Fruit fly (Drosophila melanogaster): ENCODE results near the gene CG10959.

CG10959 gene

DNA sequence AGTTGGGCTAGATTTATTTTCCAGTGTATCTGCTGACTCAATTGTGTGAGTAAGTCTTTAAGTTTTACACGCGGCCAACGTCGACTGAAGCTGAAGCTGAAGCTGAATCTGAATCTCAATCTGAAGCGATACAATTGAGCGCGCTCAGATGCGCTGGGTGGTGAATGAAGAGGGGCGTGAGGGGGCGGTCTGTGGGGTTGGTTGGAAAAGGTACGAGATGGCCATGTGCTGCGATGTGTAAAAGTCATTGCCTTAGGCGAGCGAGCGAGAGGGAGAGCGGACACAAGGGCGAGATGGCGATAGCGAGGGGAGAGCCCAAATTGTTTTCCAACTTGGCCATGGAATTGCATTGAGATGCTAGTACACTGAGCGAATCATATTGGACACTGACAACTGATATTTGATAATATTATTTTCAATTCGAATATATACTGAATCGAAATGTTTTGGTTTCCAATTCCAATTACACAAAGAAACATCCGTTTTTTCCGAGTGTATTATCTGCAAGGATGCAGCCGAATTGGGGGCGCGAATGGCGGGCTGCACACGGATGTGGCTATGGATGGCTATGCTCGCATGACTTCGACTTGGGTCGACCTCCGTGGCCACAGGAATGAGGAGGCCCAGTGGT lies 48.1 kb downstream of the CG10959 start:
- TF ChIP-seq Crg-1 (GFP tag; optimal IDR thresholded peaks at IDR 0.05), result no peak
- TF ChIP-seq CG14711 (tag; optimal IDR thresholded peaks at IDR 0.05), result no peak
- no peak for TF ChIP-seq CG33017 (tag; optimal IDR thresholded peaks at IDR 0.05)
- TF ChIP-seq tj (GFP tag; optimal IDR thresholded peaks at IDR 0.05), result no peak
- TF ChIP-seq CG5204 (GFP tag; optimal IDR thresholded peaks at IDR 0.05), result no peak
- no peak for TF ChIP-seq CG7045 (GFP tag; optimal IDR thresholded peaks at IDR 0.05)
- TF ChIP-seq Clk (GFP tag; optimal IDR thresholded peaks at IDR 0.05), result no peak
- TF ChIP-seq cnc (optimal IDR thresholded peaks at IDR 0.05), result no peak
- no peak for TF ChIP-seq CG11617 (GFP tag; optimal IDR thresholded peaks at IDR 0.05)
- no peak for TF ChIP-seq CG12768 (GFP tag; optimal IDR thresholded peaks at IDR 0.05)
- no peak for TF ChIP-seq Mnt (GFP tag; optimal IDR thresholded peaks at IDR 0.05)
- TF ChIP-seq bab1 (GFP tag; optimal IDR thresholded peaks at IDR 0.05), result no peak
- no peak for TF ChIP-seq Hr96 (GFP tag; optimal IDR thresholded peaks at IDR 0.05)
- TF ChIP-seq pad (GFP tag; optimal IDR thresholded peaks at IDR 0.05), result no peak
- no peak for TF ChIP-seq toe (GFP tag; optimal IDR thresholded peaks at IDR 0.05)
- TF ChIP-seq kay (GFP tag; ENCODE audit: borderline replicate concordance), result no peak

DNA sequence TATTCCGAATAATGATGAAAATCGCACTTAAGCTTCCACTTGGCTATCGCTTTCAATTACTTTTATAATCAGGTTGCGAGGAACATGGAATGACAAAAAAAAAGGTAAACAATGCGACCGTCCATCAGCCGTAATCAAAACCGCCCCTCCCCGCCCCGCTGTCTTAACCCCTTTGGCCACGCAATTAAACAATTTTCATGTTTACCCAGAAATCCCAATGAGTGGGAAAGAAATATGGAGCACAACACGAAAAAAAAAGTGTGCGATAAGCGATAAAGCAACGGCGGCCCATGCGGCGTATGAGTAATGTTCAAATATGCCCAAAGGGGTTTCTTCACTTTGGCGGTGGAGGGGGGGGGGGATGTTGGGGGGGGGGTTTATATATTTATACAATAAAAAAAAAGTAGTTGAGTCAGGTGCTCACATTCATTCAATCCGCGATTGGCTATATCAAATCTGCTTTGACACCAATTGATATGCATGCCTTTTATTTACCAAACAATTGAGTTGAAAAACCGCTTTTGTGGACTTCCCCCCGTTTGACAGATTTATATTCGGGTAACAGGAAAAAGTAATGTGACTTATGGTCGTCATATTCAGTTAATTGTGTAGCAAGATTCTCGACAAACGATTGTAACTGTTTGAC lies 50.5 kb downstream of the CG10959 start:
- TF ChIP-seq ovo (GFP tag; optimal IDR thresholded peaks at IDR 0.05), result no peak
- TF ChIP-seq bab1 (GFP tag; optimal IDR thresholded peaks at IDR 0.05), result no peak
- TF ChIP-seq cic (GFP tag; optimal IDR thresholded peaks at IDR 0.05), result peak; percentile 36
- TF ChIP-seq CG7101 (tag; optimal IDR thresholded peaks at IDR 0.05), result no peak
- peak; percentile 51 for TF ChIP-seq Mnt (GFP tag; optimal IDR thresholded peaks at IDR 0.05)
- TF ChIP-seq Hr96 (GFP tag; optimal IDR thresholded peaks at IDR 0.05), result no peak
- peak; percentile 31 for TF ChIP-seq kay (GFP tag; ENCODE audit: borderline replicate concordance)
- TF ChIP-seq CG11617 (GFP tag; optimal IDR thresholded peaks at IDR 0.05), result no peak
- TF ChIP-seq CG14711 (tag; optimal IDR thresholded peaks at IDR 0.05), result no peak
- TF ChIP-seq Crg-1 (GFP tag; optimal IDR thresholded peaks at IDR 0.05), result no peak
- TF ChIP-seq tj (GFP tag; optimal IDR thresholded peaks at IDR 0.05), result peak; percentile 84
- no peak for TF ChIP-seq CG5204 (GFP tag; optimal IDR thresholded peaks at IDR 0.05)
- TF ChIP-seq toe (GFP tag; optimal IDR thresholded peaks at IDR 0.05), result no peak
- no peak for TF ChIP-seq CG33017 (tag; optimal IDR thresholded peaks at IDR 0.05)
- TF ChIP-seq CG7045 (GFP tag; optimal IDR thresholded peaks at IDR 0.05), result peak; percentile 24
- TF ChIP-seq CG1620 (GFP tag; optimal IDR thresholded peaks at IDR 0.05), result no peak
- no peak for TF ChIP-seq CG12768 (GFP tag; optimal IDR thresholded peaks at IDR 0.05)
- TF ChIP-seq cnc (optimal IDR thresholded peaks at IDR 0.05), result no peak
- TF ChIP-seq Clk (GFP tag; optimal IDR thresholded peaks at IDR 0.05), result no peak
- no peak for TF ChIP-seq pad (GFP tag; optimal IDR thresholded peaks at IDR 0.05)
